Worm (Caenorhabditis elegans) whole organism, late embryonic: ENCODE measurements around the gene clec-143.

ENCODE experiments used
- ceh-48 ChIP-seq: sonication (generic microtip); optimal IDR thresholded peaks from 2 replicates; lab custom pipeline; 2016; ENCODE audit warnings: missing genetic modification characterization, inconsistent platforms, missing compliant biosample characterization
- hlh-6 ChIP-seq: sonication (generic microtip); optimal IDR thresholded peaks from 2 replicates; lab custom pipeline; 2016; ENCODE audit warnings: missing genotype, missing genetic modification characterization, missing compliant biosample characterization
- nhr-11 ChIP-seq: fragments of 150-350 bp; optimal IDR thresholded peaks from 2 replicates; lab custom pipeline; 2014; ENCODE audit warnings: missing biosample characterization, missing genetic modification characterization

ce11 chrII:10502491-10503063, 32.5 kb upstream of the clec-143 start, which contains the start of gene myrf-1:
- TF ChIP-seq ceh-48 (tag; lab: Kevin White, UChicago) (no peak), nhr-11 (no peak), hlh-6 (tag; lab: Kevin White, UChicago) (no peak)
